Worm (Caenorhabditis elegans): ENCODE measurements around the gene mmab-1.

ce11 chrIII:4924134-4924533 is 2.2 kb upstream of the mmab-1 start:
- TF ChIP-seq nfya-1 (tag; optimal IDR thresholded peaks at IDR 0.05; ENCODE audit: borderline replicate concordance, insufficient read depth) (no peak), dpl-1 (GFP tag; optimal IDR thresholded peaks at IDR 0.05) (no peak), aptf-3 (GFP tag; IDR thresholded peaks at IDR 0.05) (no peak)

All from whole organism, young adult.